Fruit fly (Drosophila melanogaster) whole organism, embryonic: ENCODE data around the gene Nep7.

Source experiments
- B-H1 ChIP-seq: fragments of 200-800 bp; sonication (Bioruptor generic); IDR thresholded peaks from 3 replicates; pipeline ENCODE4 v1.3.6; 2022; ENCODE audit warnings: missing biosample characterization, missing genetic modification characterization
- CG10959 ChIP-seq: fragments of 200-800 bp; sonication (Bioruptor generic); IDR thresholded peaks from 2 replicates; pipeline ENCODE4 v1.3.6; 2022; ENCODE audit warnings: missing biosample characterization, missing genetic modification characterization
- CG10979 ChIP-seq: fragments of 200-800 bp; sonication (Bioruptor generic); optimal IDR thresholded peaks from 2 replicates; lab custom pipeline; 2018; ENCODE audit warnings: missing biosample characterization, mild to moderate bottlenecking, missing genetic modification characterization, moderate library complexity
- CG11504 ChIP-seq: fragments of 200-800 bp; sonication (Bioruptor generic); optimal IDR thresholded peaks from 3 replicates; lab custom pipeline; 2019; ENCODE audit warnings: missing biosample characterization, mild to moderate bottlenecking, missing genetic modification characterization, moderate library complexity
- CG12769 ChIP-seq: fragments of 200-800 bp; sonication (Bioruptor generic); optimal IDR thresholded peaks from 2 replicates; lab custom pipeline; 2019; ENCODE audit warnings: missing biosample characterization, mild to moderate bottlenecking, missing genetic modification characterization, moderate library complexity
- CG13775 ChIP-seq: fragments of 200-800 bp; sonication (Bioruptor generic); optimal IDR thresholded peaks from 3 replicates; lab custom pipeline; 2017; ENCODE audit warnings: missing biosample characterization, mild to moderate bottlenecking, missing genetic modification characterization
- CG14441 ChIP-seq: fragments of 200-800 bp; sonication (Bioruptor generic); IDR thresholded peaks from 2 replicates; pipeline ENCODE4 v1.3.6; 2022; ENCODE audit warnings: missing biosample characterization, missing genetic modification characterization
- CG18011 ChIP-seq: fragments of 200-800 bp; sonication (Bioruptor generic); optimal IDR thresholded peaks from 2 replicates; lab custom pipeline; 2017; ENCODE audit warnings: missing biosample characterization, missing genetic modification characterization, mild to moderate bottlenecking, moderate library complexity, missing genotype
- CG30020 ChIP-seq: fragments of 200-800 bp; optimal IDR thresholded peaks from 2 replicates; lab custom pipeline; 2019; ENCODE audit warnings: missing biosample characterization, mild to moderate bottlenecking, missing genetic modification characterization, moderate library complexity
- CG30403 ChIP-seq: fragments of 200-800 bp; sonication (Bioruptor generic); optimal IDR thresholded peaks from 3 replicates; lab custom pipeline; 2016; ENCODE audit warnings: missing biosample characterization, missing genetic modification characterization
- CG3407 ChIP-seq: fragments of 200-800 bp; sonication (Bioruptor generic); optimal IDR thresholded peaks from 2 replicates; lab custom pipeline; 2018; ENCODE audit warnings: missing biosample characterization, mild to moderate bottlenecking, missing genetic modification characterization
- CG5245 ChIP-seq: fragments of 200-800 bp; sonication (Bioruptor generic); optimal IDR thresholded peaks from 3 replicates; lab custom pipeline; 2016; ENCODE audit warnings: missing biosample characterization, missing genetic modification characterization
- CG8359 ChIP-seq: fragments of 200-800 bp; sonication (Bioruptor generic); optimal IDR thresholded peaks from 2 replicates; lab custom pipeline; 2017; ENCODE audit warnings: missing biosample characterization, mild to moderate bottlenecking, missing genetic modification characterization, borderline replicate concordance
- CG8478 ChIP-seq: fragments of >200 bp; optimal IDR thresholded peaks from 2 replicates; lab custom pipeline; 2018
- Gug ChIP-seq: fragments of 200-800 bp; sonication (Bioruptor generic); IDR thresholded peaks from 4 replicates; pipeline ENCODE4 v1.3.6; 2022; ENCODE audit warnings: missing biosample characterization, missing genetic modification characterization
- Lhr ChIP-seq: fragments of 200-800 bp; sonication (Bioruptor generic); optimal IDR thresholded peaks from 3 replicates; lab custom pipeline; 2017; ENCODE audit warnings: mild to moderate bottlenecking, missing biosample characterization, missing genetic modification reagents, missing genetic modification characterization
- Myb ChIP-seq: fragments of 200-800 bp; sonication (Bioruptor generic); optimal IDR thresholded peaks from 2 replicates; lab custom pipeline; 2016; ENCODE audit warnings: missing biosample characterization, missing genetic modification characterization
- Oaz ChIP-seq: fragments of 200-800 bp; sonication (Bioruptor generic); IDR thresholded peaks from 2 replicates; pipeline ENCODE4 v1.3.6; 2022; ENCODE audit warnings: missing biosample characterization, missing genetic modification characterization
- Oli ChIP-seq: fragments of 200-800 bp; sonication (Bioruptor generic); optimal IDR thresholded peaks from 2 replicates; lab custom pipeline; 2018; ENCODE audit warnings: missing biosample characterization, mild to moderate bottlenecking, missing genetic modification characterization, moderate library complexity
- Pdp1 ChIP-seq, 2 experiments: fragments of 200-800 bp; sonication (Bioruptor generic); optimal IDR thresholded peaks; 3 replicates each; lab custom pipeline; 2016; ENCODE audit warnings: missing biosample characterization in 2 of 2, missing genetic modification characterization in 2 of 2, mild to moderate bottlenecking in 1 of 2, moderate library complexity in 1 of 2
- Scr ChIP-seq: fragments of 200-800 bp; sonication (Bioruptor generic); IDR thresholded peaks from 2 replicates; pipeline ENCODE4 v1.3.6; 2022; ENCODE audit warnings: missing biosample characterization, missing genetic modification characterization; ENCODE audit not compliant: partially characterized antibody
- bab2 ChIP-seq: fragments of 200-800 bp; sonication (Bioruptor generic); optimal IDR thresholded peaks from 2 replicates; lab custom pipeline; 2016; ENCODE audit warnings: missing biosample characterization, missing genetic modification characterization
- cad ChIP-seq: fragments of >200 bp; optimal IDR thresholded peaks from 2 replicates; lab custom pipeline; 2017; ENCODE audit warnings: missing biosample characterization, missing genetic modification characterization
- ci ChIP-seq: fragments of 200-800 bp; sonication (Bioruptor generic); IDR thresholded peaks from 3 replicates; pipeline ENCODE4 v1.3.6; 2022; ENCODE audit warnings: missing biosample characterization, missing genetic modification characterization
- dati ChIP-seq: fragments of 200-800 bp; sonication (Bioruptor generic); IDR thresholded peaks from 2 replicates; pipeline ENCODE4 v1.3.6; 2022; ENCODE audit warnings: missing biosample characterization, missing genetic modification characterization
- dmrt11E ChIP-seq: fragments of 200-800 bp; sonication (Bioruptor generic); optimal IDR thresholded peaks from 3 replicates; lab custom pipeline; 2018; ENCODE audit warnings: missing biosample characterization, mild to moderate bottlenecking, missing genetic modification characterization, moderate library complexity
- fd64A ChIP-seq: fragments of 200-800 bp; sonication (Bioruptor generic); optimal IDR thresholded peaks from 3 replicates; lab custom pipeline; 2018; ENCODE audit warnings: missing biosample characterization, mild to moderate bottlenecking, missing genetic modification characterization
- gfzf ChIP-seq: fragments of 200-800 bp; sonication (Bioruptor generic); optimal IDR thresholded peaks from 2 replicates; lab custom pipeline; 2016; ENCODE audit warnings: missing biosample characterization, mild to moderate bottlenecking, missing genetic modification characterization, moderate library complexity
- ham ChIP-seq: fragments of 200-800 bp; sonication (Bioruptor generic); IDR thresholded peaks from 2 replicates; pipeline ENCODE4 v1.3.6; 2022; ENCODE audit warnings: missing biosample characterization, missing genetic modification characterization
- hb ChIP-seq: fragments of 200-800 bp; sonication (Bioruptor generic); IDR thresholded peaks from 3 replicates; pipeline ENCODE4 v1.3.6; 2022; ENCODE audit warnings: missing biosample characterization, missing genetic modification characterization; ENCODE audit not compliant: partially characterized antibody
- lbe ChIP-seq: fragments of 200-800 bp; sonication (Bioruptor generic); optimal IDR thresholded peaks from 2 replicates; lab custom pipeline; 2016; ENCODE audit warnings: missing biosample characterization, mild to moderate bottlenecking, missing genetic modification characterization
- nerfin-1 ChIP-seq: fragments of 200-800 bp; sonication (Bioruptor generic); optimal IDR thresholded peaks from 3 replicates; lab custom pipeline; 2019; ENCODE audit warnings: missing biosample characterization, mild to moderate bottlenecking, missing genetic modification characterization, moderate library complexity
- scrt ChIP-seq: fragments of 200-800 bp; sonication (Bioruptor generic); optimal IDR thresholded peaks from 2 replicates; lab custom pipeline; 2018; ENCODE audit warnings: missing biosample characterization, mild to moderate bottlenecking, missing genetic modification characterization, moderate library complexity
- sens ChIP-seq: fragments of 200-800 bp; sonication (Bioruptor generic); peaks from one replicate; lab custom pipeline; 2016; ENCODE audit warnings: missing biosample characterization, missing genetic modification characterization
- sr ChIP-seq: fragments of 200-800 bp; sonication (Bioruptor generic); IDR thresholded peaks from 3 replicates; pipeline ENCODE4 v1.3.6; 2022; ENCODE audit warnings: missing biosample characterization, missing genetic modification characterization
- tap ChIP-seq: fragments of 200-800 bp; optimal IDR thresholded peaks from 3 replicates; lab custom pipeline; 2019; ENCODE audit warnings: missing biosample characterization, mild to moderate bottlenecking, missing genetic modification characterization, moderate library complexity

Gene Nep7

dm6 chr3R:27937752-27938694 lies 16.7 kb upstream of the Nep7 start, which contains the start of the genes NSD and BOD1 (continued):
- peak; percentile 82 for TF ChIP-seq Gug (GFP tag; lab: Robert Waterston, UW)
- peak; percentile 44 for TF ChIP-seq Myb (GFP tag; lab: Kevin White, UChicago)
- no peak for TF ChIP-seq lbe
- TF ChIP-seq Lhr (GFP tag; lab: Kevin White, UChicago), result no peak
- TF ChIP-seq nerfin-1, result no peak
- TF ChIP-seq CG13775 (GFP tag; lab: Kevin White, UChicago), result peak; percentile 71
- TF ChIP-seq CG30020 (tag; lab: Kevin White, UChicago), result peak; percentile 27
- no peak for TF ChIP-seq CG12769 (tag; lab: Kevin White, UChicago)
- TF ChIP-seq tap (tag; lab: Kevin White, UChicago), result no peak
- TF ChIP-seq Oli (tag; lab: Kevin White, UChicago), result peak; percentile 58
- no peak; the same call in 2 of the 3 replicates for TF ChIP-seq sr (GFP tag; lab: Robert Waterston, UW)
- TF ChIP-seq ci (GFP tag; lab: Robert Waterston, UW), result peak; percentile 57
- peak; percentile 69 for TF ChIP-seq CG14441 (GFP tag; lab: Robert Waterston, UW)
- no peak for TF ChIP-seq CG5245 (GFP tag; lab: Kevin White, UChicago)
- TF ChIP-seq ham (GFP tag; lab: Robert Waterston, UW), result no peak
- no peak for TF ChIP-seq CG8359 (GFP tag; lab: Kevin White, UChicago)
- TF ChIP-seq CG10959 (GFP tag; lab: Robert Waterston, UW), result peak; percentile 38; the same call in 1 of the 2 replicates
- peak; percentile 85 for TF ChIP-seq Scr (GFP tag; lab: Robert Waterston, UW)
- TF ChIP-seq dmrt11E, result peak; percentile 44
- TF ChIP-seq CG8478, result no peak
- TF ChIP-seq CG11504, result no peak
- peak; percentile 61 for TF ChIP-seq CG30403
- peak; percentile 45; the same call in 2 of the 3 replicates for TF ChIP-seq B-H1 (GFP tag; lab: Robert Waterston, UW)
- TF ChIP-seq bab2, result no peak
- TF ChIP-seq CG10979 (tag; lab: Kevin White, UChicago), result no peak
- TF ChIP-seq cad (GFP tag; lab: Kevin White, UChicago), result no peak
- TF ChIP-seq hb, result peak; percentile 96
- peak; percentile 17; the same call in 1 of the 2 replicates for TF ChIP-seq Oaz (GFP tag; lab: Robert Waterston, UW)
- TF ChIP-seq CG18011 (GFP tag; lab: Kevin White, UChicago), result no peak
- peak; percentile 13 for TF ChIP-seq gfzf (GFP tag; lab: Kevin White, UChicago)
- TF ChIP-seq dati (GFP tag; lab: Robert Waterston, UW), result no peak

- no peak for TF ChIP-seq scrt (GFP tag; lab: Kevin White, UChicago)
- no peak for TF ChIP-seq Pdp1 (GFP tag; optimal IDR thresholded peaks at IDR 0.05; lab: Kevin White, UChicago)
- TF ChIP-seq CG3407 (GFP tag; lab: Kevin White, UChicago), result no peak
- TF ChIP-seq sens, result peak; percentile 23
- TF ChIP-seq fd64A (GFP tag; lab: Kevin White, UChicago), result no peak
These were observed 9.3 kb upstream of the Nep7 start for dm6 chr3R:27945398-27945797.
